Worm (Caenorhabditis elegans): ENCODE data around the gene Y64G10A.2.

DNA sequence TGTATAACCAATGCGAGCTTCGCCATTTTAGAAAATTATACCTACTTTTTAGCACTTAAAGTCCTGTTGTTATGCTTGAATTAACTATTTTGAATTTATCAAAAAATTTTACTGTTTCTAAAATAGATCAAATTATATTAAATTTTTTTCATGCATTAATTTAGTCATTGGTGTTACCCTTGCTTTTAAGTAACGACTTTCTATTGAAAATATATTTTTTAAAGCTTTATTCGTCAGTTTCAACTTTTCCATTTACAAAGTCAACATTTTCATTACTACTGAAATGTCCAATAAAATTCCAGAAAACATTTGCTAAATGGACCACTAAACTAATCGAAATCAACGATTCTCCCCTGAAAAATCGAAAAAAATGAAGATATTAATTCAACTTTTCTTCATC is 47.3 kb upstream of the Y64G10A.2 start, which contains the start of gene Y64G10A.7:
- no peak for TF ChIP-seq sptf-1 (tag; optimal IDR thresholded peaks at IDR 0.05)
- TF ChIP-seq tbx-8 (GFP tag; optimal IDR thresholded peaks at IDR 0.05): no peak
- no peak for TF ChIP-seq mab-5 (tag; optimal IDR thresholded peaks at IDR 0.05)
- TF ChIP-seq snpc-4 (tag; optimal IDR thresholded peaks at IDR 0.05): no peak
- no peak for TF ChIP-seq bed-3 (GFP tag; optimal IDR thresholded peaks at IDR 0.05)
- TF ChIP-seq nhr-28 (tag; optimal IDR thresholded peaks at IDR 0.05): no peak
- TF ChIP-seq flh-1 (GFP tag; optimal IDR thresholded peaks at IDR 0.05): no peak
- no peak for TF ChIP-seq elt-1 (tag; optimal IDR thresholded peaks at IDR 0.05; ENCODE audit: borderline replicate concordance, insufficient read depth)
